Fruit fly (Drosophila melanogaster): ENCODE data around the gene CG8578.
A peak's percentile ranks its signal among the peaks of the same experiment; 100 is the strongest.

CG8578 gene

DNA sequence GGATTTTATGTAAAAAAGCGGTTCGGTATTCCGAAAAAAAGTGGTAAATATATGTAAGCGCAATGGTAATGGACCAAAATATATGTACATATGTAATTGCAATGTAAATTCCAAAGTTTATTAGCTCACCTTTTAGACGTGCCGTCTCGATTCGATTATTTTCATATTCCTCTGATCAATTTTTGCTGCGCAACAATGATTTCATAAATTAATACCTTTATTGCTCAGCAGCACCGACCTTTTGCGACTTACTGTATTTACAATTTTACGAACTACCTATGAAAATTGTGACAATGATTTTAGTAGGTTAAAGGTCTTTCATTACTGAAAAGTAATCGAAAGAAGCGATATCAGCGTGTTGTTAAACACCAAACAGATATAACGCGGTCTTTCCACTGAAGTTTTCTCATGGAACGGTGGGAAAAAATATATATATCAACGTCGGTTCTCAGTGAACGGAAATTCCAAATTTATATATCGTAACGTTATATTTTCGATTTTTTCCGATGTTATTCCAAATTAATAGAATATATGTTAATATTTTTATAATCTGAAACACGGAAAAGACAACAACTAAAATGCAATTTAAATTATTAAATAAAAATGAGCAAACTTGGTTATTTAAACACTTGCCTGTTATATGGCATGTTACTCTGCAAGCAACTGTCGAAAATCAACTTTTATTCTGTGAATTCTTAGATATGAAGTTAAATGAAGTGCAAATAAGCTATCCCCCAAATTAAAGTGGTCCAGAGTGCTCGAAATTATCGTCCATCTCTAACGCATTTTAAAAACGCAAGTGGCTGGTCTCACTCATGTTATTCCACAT is 45.7 kb downstream of the CG8578 start, which contains the start of the genes MSBP and CG15916 (continued):
- TF ChIP-seq sob (GFP tag; IDR thresholded peaks at IDR 0.05) (no peak), zf30C (GFP tag; optimal IDR thresholded peaks at IDR 0.05) (no peak), CG18599 (GFP tag; optimal IDR thresholded peaks at IDR 0.05) (peak; percentile 13), CG31224 (GFP tag; IDR thresholded peaks at IDR 0.05) (no peak), CG4820 (GFP tag; optimal IDR thresholded peaks at IDR 0.05) (no peak), CkIIα-i1 (GFP tag; IDR thresholded peaks at IDR 0.05) (no peak), rib (GFP tag; IDR thresholded peaks at IDR 0.05) (no peak), fu2 (GFP tag; optimal IDR thresholded peaks at IDR 0.05) (no peak), trh (GFP tag; optimal IDR thresholded peaks at IDR 0.05) (no peak), CG13123 (GFP tag; optimal IDR thresholded peaks at IDR 0.05) (no peak), dysf (GFP tag; IDR thresholded peaks at IDR 0.05) (no peak; the same call in 2 of the 3 replicates), row (GFP tag; IDR thresholded peaks at IDR 0.05) (peak; percentile 64), ase (GFP tag; IDR thresholded peaks at IDR 0.05) (no peak), Lpt (GFP tag; optimal IDR thresholded peaks at IDR 0.05) (no peak), gsb (GFP tag; IDR thresholded peaks at IDR 0.05) (no peak), CG3847 (GFP tag; IDR thresholded peaks at IDR 0.05) (peak; percentile 32; the same call in 1 of the 2 replicates), CG7839 (tag; optimal IDR thresholded peaks at IDR 0.05) (peak; percentile 45), abd-A (tag; optimal IDR thresholded peaks at IDR 0.05) (no peak), Hsf (GFP tag; optimal IDR thresholded peaks at IDR 0.05) (no peak), sug (tag; optimal IDR thresholded peaks at IDR 0.05) (peak; percentile 20), CG3065 (GFP tag; optimal IDR thresholded peaks at IDR 0.05) (no peak), CG8290 (GFP tag; optimal IDR thresholded peaks at IDR 0.05) (peak; percentile 37), CG8290 (tag; optimal IDR thresholded peaks at IDR 0.05) (peak in 1 of 2 experiments; percentile 32), pho (GFP tag; optimal IDR thresholded peaks at IDR 0.05) (no peak), luna (GFP tag; optimal IDR thresholded peaks at IDR 0.05) (no peak), dmrt11E (tag; optimal IDR thresholded peaks at IDR 0.05) (peak; percentile 50), D19A (tag; optimal IDR thresholded peaks at IDR 0.05) (peak; percentile 1), br (optimal IDR thresholded peaks at IDR 0.05) (no peak), yki (optimal IDR thresholded peaks at IDR 0.05) (no peak), Atf3 (GFP tag; optimal IDR thresholded peaks at IDR 0.05) (no peak), Eip74EF (GFP tag; optimal IDR thresholded peaks at IDR 0.05) (no peak), CG7556 (GFP tag; optimal IDR thresholded peaks at IDR 0.05) (peak; percentile 2), MESR4 (GFP tag; optimal IDR thresholded peaks at IDR 0.05) (peak; percentile 75), CG11723 (GFP tag; optimal IDR thresholded peaks at IDR 0.05) (peak; percentile 61), CG10431 (GFP tag; optimal IDR thresholded peaks at IDR 0.05) (peak; percentile 18), klu (GFP tag; IDR thresholded peaks at IDR 0.05) (no peak), CG17361 (GFP tag; IDR thresholded peaks at IDR 0.05) (peak; percentile 74; the same call in 1 of the 3 replicates), NC2β (GFP tag; optimal IDR thresholded peaks at IDR 0.05) (no peak), eyg (GFP tag; optimal IDR thresholded peaks at IDR 0.05) (no peak), CG15479 (GFP tag; optimal IDR thresholded peaks at IDR 0.05) (no peak), stwl (tag; optimal IDR thresholded peaks at IDR 0.05) (no peak), Sry-β (GFP tag; optimal IDR thresholded peaks at IDR 0.05) (no peak), maf-S (GFP tag; optimal IDR thresholded peaks at IDR 0.05) (no peak), CG18764 (GFP tag; optimal IDR thresholded peaks at IDR 0.05) (no peak), tx (GFP tag; optimal IDR thresholded peaks at IDR 0.05) (no peak), Ets65A (GFP tag) (no peak), CG15601 (tag; optimal IDR thresholded peaks at IDR 0.05) (peak; percentile 12), CG3726 (GFP tag; IDR thresholded peaks at IDR 0.05) (no peak), CG5245 (GFP tag; optimal IDR thresholded peaks at IDR 0.05) (no peak), Hmx (GFP tag; optimal IDR thresholded peaks at IDR 0.05) (no peak), Dek (tag; optimal IDR thresholded peaks at IDR 0.05) (peak; percentile 13), btn (GFP tag; optimal IDR thresholded peaks at IDR 0.05) (no peak)

All from whole organism, embryonic.